Worm (Caenorhabditis elegans) whole organism, late embryonic: ENCODE data around the gene F40A3.1.

Source experiments
- ceh-31 ChIP-seq: sonication (generic microtip); optimal IDR thresholded peaks from 2 replicates; lab custom pipeline; 2016; ENCODE audit warnings: missing genetic modification characterization, missing compliant biosample characterization
- hlh-6 ChIP-seq: sonication (generic microtip); optimal IDR thresholded peaks from 2 replicates; lab custom pipeline; 2016; ENCODE audit warnings: missing genotype, missing genetic modification characterization, missing compliant biosample characterization

F40A3.1 gene

ce11 chrV:7943568-7943967 lies 52.2 kb downstream of the F40A3.1 start, which contains the start of gene Y97E10B.1:
Y97E10B.1 (plus strand) TSS chrV:7943868.
- TF ChIP-seq ceh-31 (tag; lab: Kevin White, UChicago) (no peak), hlh-6 (tag; lab: Kevin White, UChicago) (no peak)
